Worm (Caenorhabditis elegans) whole organism, late embryonic: ENCODE results near the gene C56G2.5.

Source experiments
- C38D4.7 ChIP-seq: fragments of 200-800 bp; sonication (Bioruptor generic); optimal IDR thresholded peaks from 2 replicates; lab custom pipeline; 2018; ENCODE audit warnings: mild to moderate bottlenecking, missing genetic modification characterization, moderate library complexity, missing compliant biosample characterization
- K09A11.1 ChIP-seq: sonication (generic microtip); optimal IDR thresholded peaks from 2 replicates; lab custom pipeline; 2017; ENCODE audit warnings: antibody characterized with exemption, mild to moderate bottlenecking, missing genetic modification characterization, missing compliant biosample characterization; ENCODE audit not compliant: insufficient read depth
- T23F11.4 ChIP-seq: fragments of 200-800 bp; sonication (Bioruptor generic); optimal IDR thresholded peaks from 2 replicates; lab custom pipeline; 2018; ENCODE audit warnings: mild to moderate bottlenecking, missing genetic modification characterization, missing compliant biosample characterization
- Y22D7AL.16 ChIP-seq: sonication (generic microtip); optimal IDR thresholded peaks from 2 replicates; lab custom pipeline; 2016; ENCODE audit warnings: missing genetic modification characterization, missing compliant biosample characterization
- ahr-1 ChIP-seq: sonication (generic microtip); optimal IDR thresholded peaks from 2 replicates; lab custom pipeline; 2016; ENCODE audit warnings: missing genetic modification characterization, missing compliant biosample characterization
- ama-1 ChIP-seq: fragments of 150-350 bp; optimal IDR thresholded peaks from 2 replicates; lab custom pipeline; 2014
- ceh-14 ChIP-seq: sonication (generic microtip); optimal IDR thresholded peaks from 2 replicates; lab custom pipeline; 2016; ENCODE audit warnings: missing genotype, missing genetic modification characterization, missing compliant biosample characterization
- ceh-6 ChIP-seq: fragments of 200-800 bp; sonication (Bioruptor generic); optimal IDR thresholded peaks from 2 replicates; lab custom pipeline; 2018; ENCODE audit warnings: mild to moderate bottlenecking, missing genetic modification characterization, missing compliant biosample characterization
- che-1 ChIP-seq: sonication (generic microtip); optimal IDR thresholded peaks from 2 replicates; lab custom pipeline; 2016; ENCODE audit warnings: mild to moderate bottlenecking, missing genetic modification characterization, missing compliant biosample characterization
- dmd-4 ChIP-seq: sonication (generic microtip); optimal IDR thresholded peaks from 2 replicates; lab custom pipeline; 2016; ENCODE audit warnings: borderline replicate concordance, missing genetic modification characterization, missing compliant biosample characterization
- elt-2 ChIP-seq: sonication (generic microtip); optimal IDR thresholded peaks from 2 replicates; lab custom pipeline; 2016; ENCODE audit warnings: missing genetic modification reagents, missing genetic modification characterization, missing compliant biosample characterization
- ets-4 ChIP-seq: sonication (generic microtip); optimal IDR thresholded peaks from 2 replicates; lab custom pipeline; 2016; ENCODE audit warnings: missing genetic modification characterization, missing compliant biosample characterization
- fkh-10 ChIP-seq: fragments of 150-350 bp; optimal IDR thresholded peaks from 2 replicates; lab custom pipeline; 2014; ENCODE audit warnings: missing biosample characterization, missing genetic modification reagents, missing genetic modification characterization
- gmeb-2 ChIP-seq: sonication (generic microtip); optimal IDR thresholded peaks from 2 replicates; lab custom pipeline; 2016; ENCODE audit warnings: missing genetic modification characterization, inconsistent platforms, missing compliant biosample characterization
- hlh-13 ChIP-seq: fragments of 200-800 bp; sonication (Bioruptor generic); optimal IDR thresholded peaks from 2 replicates; lab custom pipeline; 2018; ENCODE audit warnings: mild to moderate bottlenecking, missing genetic modification characterization, missing compliant biosample characterization
- hlh-30 ChIP-seq: sonication (generic microtip); optimal IDR thresholded peaks from 2 replicates; lab custom pipeline; 2017; ENCODE audit warnings: antibody characterized with exemption, missing genetic modification characterization, missing compliant biosample characterization; ENCODE audit not compliant: insufficient read depth
- hlh-6 ChIP-seq: sonication (generic microtip); optimal IDR thresholded peaks from 2 replicates; lab custom pipeline; 2016; ENCODE audit warnings: missing genotype, missing genetic modification characterization, missing compliant biosample characterization
- hlh-8 ChIP-seq: sonication (generic microtip); optimal IDR thresholded peaks from 2 replicates; lab custom pipeline; 2016; ENCODE audit warnings: missing genotype, missing genetic modification characterization, missing compliant biosample characterization
- lim-6 ChIP-seq: sonication (generic microtip); optimal IDR thresholded peaks from 2 replicates; lab custom pipeline; 2016; ENCODE audit warnings: missing genetic modification characterization, missing compliant biosample characterization
- mec-3 ChIP-seq: sonication (generic microtip); optimal IDR thresholded peaks from 2 replicates; lab custom pipeline; 2016; ENCODE audit warnings: borderline replicate concordance, missing genetic modification characterization, missing compliant biosample characterization
- nfya-1 ChIP-seq: sonication (generic microtip); optimal IDR thresholded peaks from 2 replicates; lab custom pipeline; 2017; ENCODE audit warnings: missing genetic modification characterization, mild to moderate bottlenecking, missing compliant biosample characterization, antibody characterized with exemption, moderate library complexity
- nhr-232 ChIP-seq: sonication (generic microtip); optimal IDR thresholded peaks from 2 replicates; lab custom pipeline; 2016; ENCODE audit warnings: missing genetic modification characterization, missing compliant biosample characterization
- pat-9 ChIP-seq: fragments of 200-800 bp; sonication (Bioruptor generic); optimal IDR thresholded peaks from 2 replicates; lab custom pipeline; 2018; ENCODE audit warnings: mild to moderate bottlenecking, missing genetic modification characterization, moderate library complexity, missing compliant biosample characterization
- pha-2 ChIP-seq: sonication (generic microtip); optimal IDR thresholded peaks from 2 replicates; lab custom pipeline; 2017; ENCODE audit warnings: mild to moderate bottlenecking, missing genetic modification characterization, missing compliant biosample characterization
- pros-1 ChIP-seq: fragments of 150-350 bp; optimal IDR thresholded peaks from 2 replicates; lab custom pipeline; 2014; ENCODE audit warnings: missing biosample characterization, missing genetic modification reagents, missing genetic modification characterization
- rnt-1 ChIP-seq: sonication (generic microtip); optimal IDR thresholded peaks from 2 replicates; lab custom pipeline; 2016; ENCODE audit warnings: missing genetic modification characterization, missing compliant biosample characterization
- sdc-2 ChIP-seq: sonication (generic microtip); optimal IDR thresholded peaks from 2 replicates; lab custom pipeline; 2016; ENCODE audit warnings: missing genotype, missing genetic modification characterization, missing compliant biosample characterization
- sox-2 ChIP-seq: fragments of 200-800 bp; sonication (Bioruptor generic); IDR thresholded peaks from 2 replicates; pipeline ENCODE4 v1.3.6; 2022; ENCODE audit warnings: missing genetic modification reagents, missing genetic modification characterization, missing compliant biosample characterization
- ttx-3 ChIP-seq: sonication (generic microtip); optimal IDR thresholded peaks from 2 replicates; lab custom pipeline; 2016; ENCODE audit warnings: missing genetic modification reagents, missing genetic modification characterization, missing compliant biosample characterization
- unc-3 ChIP-seq, 2 experiments: fragments of 200-800 bp in 1 of 2; sonication (Bioruptor generic) in 1 of 2; sonication (generic microtip) in 1 of 2; conservative IDR thresholded peaks in 1 of 2; optimal IDR thresholded peaks in 1 of 2; 2 replicates each; pipeline versions ENCODE4 v1.3.6 to Lab custom; 2016 to 2022; ENCODE audit warnings: missing compliant biosample characterization in 2 of 2, missing genetic modification characterization in 2 of 2, missing genetic modification reagents in 1 of 2
- zip-5 ChIP-seq: sonication (generic microtip); optimal IDR thresholded peaks from 2 replicates; lab custom pipeline; 2016; ENCODE audit warnings: missing genetic modification characterization, missing compliant biosample characterization
- ztf-16 ChIP-seq: sonication (generic microtip); optimal IDR thresholded peaks from 2 replicates; lab custom pipeline; 2017; ENCODE audit warnings: missing genetic modification characterization, missing compliant biosample characterization

C56G2.5 gene

DNA sequence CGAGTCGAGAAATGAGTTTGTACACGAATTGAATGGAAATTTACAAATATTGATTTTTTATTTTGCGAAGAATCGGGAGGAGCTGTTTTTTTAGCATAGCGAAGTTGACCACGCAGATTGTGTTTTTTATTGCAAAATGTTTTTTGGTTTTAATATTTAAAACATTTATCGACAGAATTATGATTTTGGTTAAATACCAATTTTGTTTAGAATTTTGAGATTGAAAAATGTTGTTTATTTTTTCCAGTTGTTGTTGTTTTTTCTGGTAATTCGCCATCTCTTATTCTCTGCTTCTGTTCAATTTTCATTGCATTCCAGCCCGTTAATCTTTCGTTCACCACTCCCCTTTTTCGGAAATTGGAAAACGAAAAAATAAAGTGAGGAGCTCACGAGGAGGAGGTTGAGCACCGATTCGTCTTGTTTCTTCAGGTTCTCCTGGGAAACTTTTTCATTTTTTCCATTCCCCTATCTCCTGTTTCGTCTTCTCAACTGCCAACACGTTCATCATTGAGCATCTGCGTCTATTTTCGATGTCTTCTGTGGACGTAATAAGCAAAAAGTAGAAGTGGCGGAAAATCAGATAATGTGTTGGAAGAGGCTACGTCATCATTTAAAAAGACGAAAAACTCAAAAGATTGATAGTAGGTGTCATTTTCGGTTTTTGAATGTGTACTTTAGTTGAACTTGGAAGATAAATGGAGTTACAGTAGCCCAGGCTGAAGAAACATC is 27.9 kb downstream of the C56G2.5 start, which contains the start of gene F47D12.7:
Gene F47D12.7 (minus strand): TSS at position 51 of the 729 bp plus-strand sequence.
- TF ChIP-seq sox-2 (GFP tag; lab: Robert Waterston, UW) = no peak

DNA sequence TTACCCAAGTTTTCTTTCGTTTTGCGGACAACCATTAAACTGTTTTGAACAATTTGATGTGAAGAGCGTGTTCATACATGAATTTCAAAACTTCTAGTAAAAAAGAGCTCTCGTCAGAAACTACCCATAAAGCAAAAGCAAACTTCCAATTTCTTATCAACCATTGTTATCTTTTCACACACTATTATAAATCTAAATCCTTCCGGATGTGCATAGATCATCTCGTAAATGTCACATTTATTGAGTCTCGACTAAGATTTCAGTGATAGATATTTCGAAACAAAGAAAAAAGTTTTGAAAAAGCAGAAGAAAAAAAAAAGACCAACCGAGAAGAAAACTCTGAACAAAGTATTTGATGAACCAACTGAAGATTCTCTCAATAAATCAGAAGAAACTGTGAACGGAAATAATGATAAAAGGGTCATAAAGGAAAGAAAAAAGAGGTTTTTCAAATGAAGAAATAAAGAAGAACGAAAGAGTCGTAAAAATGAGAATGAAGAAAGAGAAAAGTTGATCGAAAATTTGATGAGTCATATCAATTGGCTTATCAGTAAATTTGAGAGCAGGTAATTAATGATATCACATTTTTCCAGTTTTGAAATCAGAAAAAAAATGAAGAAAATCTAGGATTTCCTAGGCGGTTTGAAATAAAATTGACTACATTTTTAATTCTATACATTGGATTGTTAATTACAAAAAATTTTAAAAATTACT is 33.4 kb downstream of the C56G2.5 start:
- no peak for TF ChIP-seq ttx-3 (tag; lab: Kevin White, UChicago)
- TF ChIP-seq hlh-6 (tag; lab: Kevin White, UChicago) = no peak
- TF ChIP-seq ceh-14 = no peak
- TF ChIP-seq K09A11.1 (tag; lab: Kevin White, UChicago) = no peak
- no peak for TF ChIP-seq sdc-2
- TF ChIP-seq unc-3 (GFP tag; conservative IDR thresholded peaks at IDR 0.05; lab: Robert Waterston, UW) = no peak
- TF ChIP-seq unc-3 (tag; optimal IDR thresholded peaks at IDR 0.05; lab: Kevin White, UChicago) = no peak
- no peak for TF ChIP-seq pat-9 (tag; lab: Kevin White, UChicago)
- no peak for TF ChIP-seq Y22D7AL.16 (tag; lab: Kevin White, UChicago)
- no peak for TF ChIP-seq C38D4.7 (GFP tag; lab: Kevin White, UChicago)
- no peak for TF ChIP-seq dmd-4 (tag; lab: Kevin White, UChicago)
- no peak for TF ChIP-seq hlh-13 (GFP tag; lab: Kevin White, UChicago)
- TF ChIP-seq nfya-1 (tag; lab: Kevin White, UChicago) = no peak
- no peak for TF ChIP-seq ahr-1
- no peak for TF ChIP-seq nhr-232 (tag; lab: Kevin White, UChicago)
- TF ChIP-seq zip-5 (tag; lab: Kevin White, UChicago) = no peak
- TF ChIP-seq, all 69 proteins: peak for 0

DNA sequence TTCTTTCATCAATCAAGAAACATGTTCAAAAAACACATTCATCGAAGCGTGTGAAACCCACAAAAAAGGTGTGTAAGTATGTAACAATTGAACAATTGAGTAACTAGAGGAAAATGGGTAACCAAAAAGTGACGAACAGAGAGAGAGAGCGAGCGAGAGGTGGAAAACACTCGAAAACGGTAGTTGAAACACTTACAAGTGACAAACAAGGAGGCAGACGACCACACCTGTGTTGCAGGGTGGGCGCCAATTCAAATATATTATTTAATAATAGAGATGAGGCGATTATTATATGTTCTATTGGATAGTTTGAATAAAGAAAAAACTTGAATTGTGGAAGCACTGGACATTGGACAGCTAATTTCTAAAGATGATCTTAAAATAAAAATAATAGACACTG is 34.7 kb downstream of the C56G2.5 start:
- no peak for TF ChIP-seq ceh-6
- TF ChIP-seq T23F11.4 = no peak
- TF ChIP-seq che-1 (tag; lab: Kevin White, UChicago) = no peak
- TF ChIP-seq lim-6 (tag; lab: Kevin White, UChicago) = no peak
- TF ChIP-seq elt-2 (tag; lab: Kevin White, UChicago) = no peak
- TF ChIP-seq pha-2 (tag; lab: Kevin White, UChicago) = no peak
- no peak for TF ChIP-seq ztf-16 (tag; lab: Kevin White, UChicago)
- TF ChIP-seq nhr-232 (tag; lab: Kevin White, UChicago) = no peak
- TF ChIP-seq hlh-8 (tag; lab: Kevin White, UChicago) = no peak

DNA sequence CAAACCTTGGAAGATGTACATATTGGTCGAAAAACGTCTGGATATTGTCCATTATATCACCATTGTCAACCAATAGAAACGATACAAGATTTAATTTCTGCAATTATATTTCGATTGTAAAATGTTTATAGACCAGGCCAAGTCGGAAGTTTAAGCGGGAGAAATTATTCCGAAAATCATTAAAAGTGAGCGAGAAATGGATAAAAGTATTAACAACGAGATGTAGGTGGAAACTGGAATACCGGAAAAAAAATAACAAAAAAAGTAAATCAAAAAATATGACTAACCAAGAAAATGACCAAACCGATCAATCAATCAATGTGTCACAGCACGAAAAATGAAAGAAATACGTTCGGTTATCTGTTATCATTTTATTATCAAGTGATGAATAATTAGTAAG is 36.8 kb downstream of the C56G2.5 start, which contains the start of gene F47D12.6:
Gene F47D12.6 (minus strand): TSS at position 101 of the 400 bp plus-strand sequence.
- TF ChIP-seq ets-4 (tag; lab: Kevin White, UChicago) = no peak
- TF ChIP-seq dmd-4 (tag; lab: Kevin White, UChicago) = no peak
- TF ChIP-seq gmeb-2 = no peak
- no peak for TF ChIP-seq ztf-16 (tag; lab: Kevin White, UChicago)
- TF ChIP-seq che-1 (tag; lab: Kevin White, UChicago) = no peak
- TF ChIP-seq hlh-30 (tag; lab: Kevin White, UChicago) = no peak
- no peak for TF ChIP-seq Y22D7AL.16 (tag; lab: Kevin White, UChicago)
- no peak for TF ChIP-seq mec-3
- TF ChIP-seq fkh-10 (GFP tag; lab: Kevin White, UChicago) = no peak
- TF ChIP-seq rnt-1 = no peak
- no peak for TF ChIP-seq ama-1
- TF ChIP-seq pros-1 = no peak
